Worm (Caenorhabditis elegans) whole organism, midembryonic: ENCODE data around the gene nhr-19.

Source experiments
- cog-1 ChIP-seq: sonication (generic microtip); optimal IDR thresholded peaks from 2 replicates; lab custom pipeline; 2016; ENCODE audit warnings: missing genetic modification characterization, missing compliant biosample characterization
- klf-2 ChIP-seq: fragments of 200-800 bp; sonication (Bioruptor generic); conservative IDR thresholded peaks from 2 replicates; pipeline ENCODE4 v1.3.6; 2022; ENCODE audit warnings: missing genetic modification reagents, missing genetic modification characterization, missing compliant biosample characterization
- med-1 ChIP-seq: sonication (generic microtip); optimal IDR thresholded peaks from 2 replicates; lab custom pipeline; 2017; ENCODE audit warnings: missing genetic modification characterization, mild to moderate bottlenecking, missing compliant biosample characterization, antibody characterized with exemption, missing genetic modification reagents; ENCODE audit not compliant: insufficient read depth
- ref-1 ChIP-seq: fragments of 200-800 bp; sonication (Bioruptor generic); conservative IDR thresholded peaks from 2 replicates; pipeline ENCODE4 v1.3.6; 2022; ENCODE audit warnings: missing genetic modification reagents, missing genetic modification characterization, missing compliant biosample characterization
- ztf-23 ChIP-seq: fragments of 200-800 bp; sonication (Bioruptor generic); IDR thresholded peaks from 2 replicates; pipeline ENCODE4 v1.3.6; 2022; ENCODE audit warnings: missing genetic modification reagents, missing genetic modification characterization, missing compliant biosample characterization

DNA sequence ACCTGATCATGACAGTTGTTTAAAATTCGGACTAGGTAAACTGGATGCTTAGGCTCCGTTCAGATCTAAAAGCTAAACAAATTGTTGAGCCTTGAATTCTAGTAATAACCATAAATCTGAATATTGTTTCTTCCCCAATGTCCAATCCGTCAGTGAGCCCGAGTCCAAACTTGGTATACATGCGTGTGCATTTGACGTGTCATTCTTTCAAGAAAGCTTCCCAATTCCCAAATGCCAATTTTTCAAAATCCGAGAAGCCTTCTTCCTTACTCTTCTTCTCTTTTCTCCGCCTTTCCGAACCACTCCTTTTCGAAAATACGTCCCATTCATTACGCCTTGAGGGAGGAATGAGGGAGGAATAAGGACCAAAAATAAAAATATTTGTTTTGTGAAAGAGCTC lies 28.6 kb downstream of the nhr-19 start:
- TF ChIP-seq cog-1 (tag; lab: Kevin White, UChicago) = no peak
- TF ChIP-seq med-1 (GFP tag; lab: Kevin White, UChicago) = no peak
- no peak for TF ChIP-seq ref-1 (GFP tag; lab: Robert Waterston, UW)
- TF ChIP-seq ztf-23 = no peak
- TF ChIP-seq klf-2 = no peak
